Worm (Caenorhabditis elegans) whole organism, L3 larva: ENCODE measurements around the gene F07B10.7.

Source experiments
- elt-1 ChIP-seq: fragments of 150-350 bp; optimal IDR thresholded peaks from 2 replicates; lab custom pipeline; 2014; ENCODE audit warnings: missing biosample characterization, missing genetic modification characterization
- mdl-1 ChIP-seq: fragments of 150-350 bp; optimal IDR thresholded peaks from 2 replicates; lab custom pipeline; 2014; ENCODE audit warnings: missing biosample characterization, missing genetic modification characterization
- nfya-1 ChIP-seq: sonication (generic microtip); optimal IDR thresholded peaks from 2 replicates; lab custom pipeline; 2017; ENCODE audit warnings: missing genetic modification characterization, mild to moderate bottlenecking, missing compliant biosample characterization, antibody characterized with exemption, moderate library complexity; ENCODE audit not compliant: insufficient read depth
- nhr-11 ChIP-seq: fragments of 150-350 bp; optimal IDR thresholded peaks from 2 replicates; lab custom pipeline; 2014; ENCODE audit warnings: missing biosample characterization, missing genetic modification characterization
- unc-62 ChIP-seq: fragments of 150-350 bp; sonication (generic microtip); optimal IDR thresholded peaks from 4 replicates; lab custom pipeline; 2014; ENCODE audit warnings: missing biosample characterization, missing genetic modification reagents, missing genetic modification characterization

ce11 chrV:11220936-11221335 lies 39.6 kb downstream of the F07B10.7 start, which contains the start of gene T19B10.2:
- no peak for TF ChIP-seq mdl-1 (tag; lab: Kevin White, UChicago)
- no peak for TF ChIP-seq nfya-1 (tag; lab: Kevin White, UChicago)
- no peak for TF ChIP-seq unc-62 (GFP tag; lab: Kevin White, UChicago)
- no peak for TF ChIP-seq elt-1 (tag; lab: Kevin White, UChicago)
- TF ChIP-seq nhr-11 (tag; lab: Kevin White, UChicago), result no peak
